Fruit fly (Drosophila melanogaster): Measurements from ENCODE around the gene Mipp1.

Gene Mipp1

dm6 chr3L:16571014-16571738 is 2.0 kb downstream of the Mipp1 start (continued):
- TF ChIP-seq CG2129 (GFP tag; IDR thresholded peaks at IDR 0.05; ENCODE audit: partially characterized antibody) (no peak), CG43689 (GFP tag; IDR thresholded peaks at IDR 0.05) (0 out of 2 replicates have a peak, but pooled peaks have one; percentile 7), H15 (GFP tag; IDR thresholded peaks at IDR 0.05) (no peak), Atf3 (GFP tag; optimal IDR thresholded peaks at IDR 0.05) (no peak), zen2 (GFP tag; IDR thresholded peaks at IDR 0.05; ENCODE audit: partially characterized antibody) (no peak), CG9817 (tag; optimal IDR thresholded peaks at IDR 0.05) (peak; percentile 24), CG6175 (GFP tag; IDR thresholded peaks at IDR 0.05) (no peak), CG2202 (tag; optimal IDR thresholded peaks at IDR 0.05) (no peak), Stat92E (GFP tag; optimal IDR thresholded peaks at IDR 0.05) (no peak), CG9932 (GFP tag; IDR thresholded peaks at IDR 0.05) (peak; percentile 57), cwo (GFP tag; optimal IDR thresholded peaks at IDR 0.05) (peak; percentile 29), CG2712 (tag; optimal IDR thresholded peaks at IDR 0.05) (peak; percentile 61), HLHmδ (GFP tag; optimal IDR thresholded peaks at IDR 0.05) (no peak), ab (GFP tag; optimal IDR thresholded peaks at IDR 0.05) (no peak), tgo (GFP tag; IDR thresholded peaks at IDR 0.05) (peak; percentile 53; the same call in 2 of the 3 replicates), grn (GFP tag; optimal IDR thresholded peaks at IDR 0.05) (no peak), CG11560 (tag; IDR thresholded peaks at IDR 0.05) (no peak), Bgb (GFP tag; IDR thresholded peaks at IDR 0.05; ENCODE audit: partially characterized antibody) (no peak), Myb (GFP tag; optimal IDR thresholded peaks at IDR 0.05) (peak; percentile 24), CG14667 (GFP tag; IDR thresholded peaks at IDR 0.05) (peak; percentile 62), eyg (GFP tag; optimal IDR thresholded peaks at IDR 0.05) (no peak), Eip74EF (GFP tag; optimal IDR thresholded peaks at IDR 0.05) (no peak), CG13287 (GFP tag; IDR thresholded peaks at IDR 0.05; ENCODE audit: partially characterized antibody) (no peak), CG12391 (tag; optimal IDR thresholded peaks at IDR 0.05) (peak; percentile 60), Lhr (GFP tag; optimal IDR thresholded peaks at IDR 0.05) (no peak), cg (GFP tag; optimal IDR thresholded peaks at IDR 0.05) (no peak), CG14014 (GFP tag; IDR thresholded peaks at IDR 0.05) (peak; percentile 71; the same call in 1 of the 2 replicates), nom (GFP tag; optimal IDR thresholded peaks at IDR 0.05) (no peak), CG12744 (GFP tag; optimal IDR thresholded peaks at IDR 0.05) (peak; percentile 45), fd102C (GFP tag; optimal IDR thresholded peaks at IDR 0.05) (no peak), chm (GFP tag; IDR thresholded peaks at IDR 0.05) (no peak), Dll (GFP tag; IDR thresholded peaks at IDR 0.05; ENCODE audit: partially characterized antibody) (no peak), Scr (GFP tag; IDR thresholded peaks at IDR 0.05; ENCODE audit: partially characterized antibody) (no peak), Antp (GFP tag; optimal IDR thresholded peaks at IDR 0.05) (no peak), Asciz (GFP tag; optimal IDR thresholded peaks at IDR 0.05) (no peak), CG9797 (GFP tag; optimal IDR thresholded peaks at IDR 0.05) (no peak), yki (optimal IDR thresholded peaks at IDR 0.05) (no peak), CrebB (tag; optimal IDR thresholded peaks at IDR 0.05) (no peak), CG18262 (tag; optimal IDR thresholded peaks at IDR 0.05) (peak; percentile 59), her (GFP tag; optimal IDR thresholded peaks at IDR 0.05) (peak; percentile 49), Six4 (GFP tag; optimal IDR thresholded peaks at IDR 0.05) (no peak), CG8281 (tag; optimal IDR thresholded peaks at IDR 0.05) (no peak), CG31224 (GFP tag; IDR thresholded peaks at IDR 0.05) (peak; percentile 15; the same call in 1 of the 2 replicates), Hr39 (optimal IDR thresholded peaks at IDR 0.05) (no peak), repo (GFP tag; optimal IDR thresholded peaks at IDR 0.05) (no peak), CG8388 (GFP tag; optimal IDR thresholded peaks at IDR 0.05) (peak; percentile 33), Lim3 (GFP tag; IDR thresholded peaks at IDR 0.05) (no peak), mirr (GFP tag; optimal IDR thresholded peaks at IDR 0.05) (no peak), pum (GFP tag; optimal IDR thresholded peaks at IDR 0.05) (peak; percentile 36)
